Fruit fly (Drosophila melanogaster): Measurements from ENCODE around the gene CG18547.
A peak's percentile ranks its signal among the peaks of the same experiment; 100 is the strongest.

The CG18547 gene

DNA sequence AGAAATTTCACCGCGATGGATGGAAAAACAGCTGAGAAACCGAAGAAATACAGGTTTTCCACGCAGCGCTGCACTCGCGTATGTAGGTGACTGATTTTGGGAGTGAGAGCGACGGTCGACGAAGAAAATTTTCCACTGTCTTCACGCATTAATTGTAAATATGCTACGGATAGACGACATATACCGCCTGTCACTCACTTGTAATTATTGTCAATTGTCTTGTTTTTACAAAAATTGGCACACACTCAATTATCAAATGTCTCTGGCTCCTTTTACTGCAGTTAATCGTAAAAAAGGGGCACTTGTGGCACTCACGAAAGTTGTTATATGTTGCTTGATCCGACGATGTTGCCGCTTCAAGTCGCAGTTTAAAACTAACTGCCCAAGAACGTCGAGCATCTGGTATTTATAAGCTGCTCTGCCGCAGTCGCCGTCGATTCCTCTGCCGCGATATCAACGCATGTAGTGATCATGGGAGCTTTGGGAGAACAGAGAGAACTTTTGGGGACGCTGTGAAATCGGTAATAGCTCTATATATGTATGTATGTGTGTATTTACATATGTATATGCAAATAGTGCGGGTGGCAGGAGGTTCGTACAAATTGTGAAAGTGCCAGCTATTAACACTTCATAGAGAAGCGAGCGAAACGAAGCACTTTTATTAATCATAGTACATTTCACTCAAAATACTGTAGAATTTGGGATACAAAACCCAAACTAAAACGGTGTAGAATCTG, 12.9 kb upstream of the CG18547 start, which contains the start of gene mfas (continued):
- no peak for TF ChIP-seq CG12104 (GFP tag; optimal IDR thresholded peaks at IDR 0.05)
- no peak for TF ChIP-seq br (optimal IDR thresholded peaks at IDR 0.05)
- TF ChIP-seq croc (GFP tag; conservative IDR thresholded peaks at IDR 0.05) = no peak
- TF ChIP-seq CG17612 (GFP tag; IDR thresholded peaks at IDR 0.05) = no peak
- TF ChIP-seq CG6791 (GFP tag; IDR thresholded peaks at IDR 0.05; ENCODE audit: partially characterized antibody) = peak; percentile 34; the same call in 1 of the 3 replicates
- no peak for TF ChIP-seq CG9609 (GFP tag; optimal IDR thresholded peaks at IDR 0.05)
- TF ChIP-seq Dip2 (GFP tag; IDR thresholded peaks at IDR 0.05) = no peak
- no peak for TF ChIP-seq ham (GFP tag; IDR thresholded peaks at IDR 0.05)
- no peak for TF ChIP-seq Ets97D (GFP tag; optimal IDR thresholded peaks at IDR 0.05)
- no peak for TF ChIP-seq Rfx (GFP tag; IDR thresholded peaks at IDR 0.05)
- no peak for TF ChIP-seq Tbp (GFP tag; optimal IDR thresholded peaks at IDR 0.05)
- TF ChIP-seq ci (GFP tag; IDR thresholded peaks at IDR 0.05) = peak; percentile 54; the same call in 1 of the 3 replicates
- no peak for TF ChIP-seq CG14667 (GFP tag; IDR thresholded peaks at IDR 0.05)
- no peak for TF ChIP-seq CG10366 (GFP tag; IDR thresholded peaks at IDR 0.05)
- TF ChIP-seq bab2 (GFP tag; optimal IDR thresholded peaks at IDR 0.05) = no peak
- TF ChIP-seq da (GFP tag; optimal IDR thresholded peaks at IDR 0.05) = no peak
- no peak for TF ChIP-seq knrl (GFP tag; IDR thresholded peaks at IDR 0.05; ENCODE audit: partially characterized antibody)
- no peak for TF ChIP-seq CG9817 (tag; optimal IDR thresholded peaks at IDR 0.05)
- TF ChIP-seq p53 (GFP tag; optimal IDR thresholded peaks at IDR 0.05) = no peak
- peak; percentile 41 for TF ChIP-seq CG33557 (GFP tag; optimal IDR thresholded peaks at IDR 0.05)
- no peak for TF ChIP-seq CG31441 (GFP tag; IDR thresholded peaks at IDR 0.05)
- TF ChIP-seq CG2116 (GFP tag; optimal IDR thresholded peaks at IDR 0.05) = no peak
- no peak for TF ChIP-seq CG9215 (GFP tag; IDR thresholded peaks at IDR 0.05)
- no peak for TF ChIP-seq CG7357 (GFP tag; IDR thresholded peaks at IDR 0.05)
- peak; percentile 7 for TF ChIP-seq crc (GFP tag; optimal IDR thresholded peaks at IDR 0.05)
- TF ChIP-seq CG1792 (GFP tag; optimal IDR thresholded peaks at IDR 0.05) = no peak
- no peak for TF ChIP-seq phol (tag; optimal IDR thresholded peaks at IDR 0.05)
- TF ChIP-seq mirr (GFP tag; optimal IDR thresholded peaks at IDR 0.05) = peak; percentile 29
- no peak for TF ChIP-seq CG7372 (GFP tag; IDR thresholded peaks at IDR 0.05)
- no peak for TF ChIP-seq CG6272 (GFP tag; IDR thresholded peaks at IDR 0.05)
- no peak for TF ChIP-seq chn (GFP tag; optimal IDR thresholded peaks at IDR 0.05)
- no peak for TF ChIP-seq E2f1 (GFP tag; IDR thresholded peaks at IDR 0.05)
- no peak for TF ChIP-seq Doc3 (GFP tag; IDR thresholded peaks at IDR 0.05; ENCODE audit: partially characterized antibody)
- no peak for TF ChIP-seq gcm2 (GFP tag; optimal IDR thresholded peaks at IDR 0.05)
- TF ChIP-seq cg (GFP tag; optimal IDR thresholded peaks at IDR 0.05) = peak; percentile 67
- TF ChIP-seq CG1602 (GFP tag; optimal IDR thresholded peaks at IDR 0.05) = no peak
- no peak for TF ChIP-seq fd102C (GFP tag; optimal IDR thresholded peaks at IDR 0.05)
- no peak for TF ChIP-seq sr (GFP tag; IDR thresholded peaks at IDR 0.05)
- TF ChIP-seq Lim3 (GFP tag; IDR thresholded peaks at IDR 0.05) = no peak
- TF ChIP-seq Pdp1 (GFP tag; optimal IDR thresholded peaks at IDR 0.05) = peak in 1 of 2 experiments; percentile 10
- no peak for TF ChIP-seq az2 (GFP tag; optimal IDR thresholded peaks at IDR 0.05)
- TF ChIP-seq peb (GFP tag; IDR thresholded peaks at IDR 0.05) = no peak
- TF ChIP-seq Atf3 (GFP tag; optimal IDR thresholded peaks at IDR 0.05) = no peak
- TF ChIP-seq gce (GFP tag; IDR thresholded peaks at IDR 0.05) = no peak
- TF ChIP-seq NC2β (GFP tag; optimal IDR thresholded peaks at IDR 0.05) = no peak
- no peak for TF ChIP-seq CrebB (tag; optimal IDR thresholded peaks at IDR 0.05)
- no peak for TF ChIP-seq CG18764 (GFP tag; optimal IDR thresholded peaks at IDR 0.05)
- no peak for TF ChIP-seq CG15514 (GFP tag; optimal IDR thresholded peaks at IDR 0.05)
- no peak for TF ChIP-seq CG12744 (GFP tag; optimal IDR thresholded peaks at IDR 0.05)
- no peak for TF ChIP-seq sc (optimal IDR thresholded peaks at IDR 0.05)
- peak; percentile 15 for TF ChIP-seq sc (GFP tag; optimal IDR thresholded peaks at IDR 0.05)
- no peak for TF ChIP-seq CG8388 (GFP tag; optimal IDR thresholded peaks at IDR 0.05)
